Fruit fly (Drosophila melanogaster) whole organism, adult: ENCODE data around the gene KaiR1D.

Experiments
- CG11617 ChIP-seq: fragments of 200-800 bp; sonication (Bioruptor generic); optimal IDR thresholded peaks from 2 replicates; lab custom pipeline; 2017; ENCODE audit warnings: mild to moderate bottlenecking, missing biosample characterization, missing genetic modification reagents, missing genetic modification characterization
- CG12768 ChIP-seq: fragments of 200-800 bp; sonication (Bioruptor generic); optimal IDR thresholded peaks from 2 replicates; lab custom pipeline; 2017; ENCODE audit warnings: missing biosample characterization, missing genetic modification characterization, mild to moderate bottlenecking, moderate library complexity, missing genetic modification reagents
- CG14711 ChIP-seq: fragments of 200-800 bp; sonication (Bioruptor generic); optimal IDR thresholded peaks from 2 replicates; lab custom pipeline; 2018; ENCODE audit warnings: missing biosample characterization, mild to moderate bottlenecking, missing genetic modification characterization, moderate library complexity
- CG1620 ChIP-seq: fragments of 200-800 bp; sonication (Bioruptor generic); optimal IDR thresholded peaks from 2 replicates; lab custom pipeline; 2016; ENCODE audit warnings: missing biosample characterization, missing genetic modification characterization
- CG33017 ChIP-seq: fragments of 200-800 bp; sonication (Bioruptor generic); optimal IDR thresholded peaks from 2 replicates; lab custom pipeline; 2018; ENCODE audit warnings: missing biosample characterization, mild to moderate bottlenecking, missing genetic modification characterization, moderate library complexity
- CG5204 ChIP-seq: fragments of 200-800 bp; sonication (Bioruptor generic); optimal IDR thresholded peaks from 2 replicates; lab custom pipeline; 2016; ENCODE audit warnings: missing biosample characterization, missing genetic modification characterization
- CG7045 ChIP-seq: fragments of 200-800 bp; sonication (Bioruptor generic); optimal IDR thresholded peaks from 2 replicates; lab custom pipeline; 2017; ENCODE audit warnings: missing biosample characterization, mild to moderate bottlenecking, missing genetic modification characterization
- CG7101 ChIP-seq: fragments of 200-800 bp; sonication (Bioruptor generic); optimal IDR thresholded peaks from 2 replicates; lab custom pipeline; 2018; ENCODE audit warnings: missing biosample characterization, mild to moderate bottlenecking, missing genetic modification characterization, moderate library complexity
- Clk ChIP-seq: fragments of 200-800 bp; sonication (Bioruptor generic); optimal IDR thresholded peaks from 2 replicates; lab custom pipeline; 2017; ENCODE audit warnings: missing biosample characterization, missing genetic modification characterization
- Crg-1 ChIP-seq: fragments of 200-800 bp; sonication (Bioruptor generic); optimal IDR thresholded peaks from 2 replicates; lab custom pipeline; 2016; ENCODE audit warnings: missing biosample characterization, missing genetic modification characterization
- Hr96 ChIP-seq: fragments of 200-800 bp; sonication (Bioruptor generic); optimal IDR thresholded peaks from 2 replicates; lab custom pipeline; 2016; ENCODE audit warnings: missing biosample characterization, missing genetic modification characterization
- Mnt ChIP-seq: fragments of 200-800 bp; sonication (Bioruptor generic); optimal IDR thresholded peaks from 2 replicates; lab custom pipeline; 2016; ENCODE audit warnings: missing biosample characterization, mild to moderate bottlenecking, missing genetic modification characterization
- bab1 ChIP-seq: fragments of 200-800 bp; sonication (Bioruptor generic); optimal IDR thresholded peaks from 3 replicates; lab custom pipeline; 2019; ENCODE audit warnings: missing biosample characterization, mild to moderate bottlenecking, missing genetic modification characterization, moderate library complexity
- cic ChIP-seq: fragments of 200-800 bp; sonication (Bioruptor generic); optimal IDR thresholded peaks from 2 replicates; lab custom pipeline; 2017; ENCODE audit warnings: missing biosample characterization, mild to moderate bottlenecking, missing genetic modification characterization, moderate library complexity
- cnc ChIP-seq, 2 experiments: fragments of >200 bp; optimal IDR thresholded peaks; 2 replicates each; lab custom pipeline; 2017
- kay ChIP-seq: fragments of 200-800 bp; sonication (Bioruptor generic); peaks from one replicate; lab custom pipeline; 2016; ENCODE audit warnings: missing biosample characterization, missing genetic modification characterization, borderline replicate concordance
- ovo ChIP-seq: fragments of 200-800 bp; sonication (Bioruptor generic); optimal IDR thresholded peaks from 2 replicates; lab custom pipeline; 2016; ENCODE audit warnings: missing biosample characterization, missing genetic modification characterization
- pad ChIP-seq: fragments of 200-800 bp; sonication (Bioruptor generic); optimal IDR thresholded peaks from 3 replicates; lab custom pipeline; 2017; ENCODE audit warnings: missing biosample characterization, missing genetic modification characterization, mild to moderate bottlenecking, moderate library complexity, missing genetic modification reagents
- tj ChIP-seq: fragments of 200-800 bp; sonication (Bioruptor generic); optimal IDR thresholded peaks from 3 replicates; lab custom pipeline; 2017; ENCODE audit warnings: missing biosample characterization, mild to moderate bottlenecking, missing genetic modification characterization, moderate library complexity
- toe ChIP-seq: fragments of 200-800 bp; sonication (Bioruptor generic); optimal IDR thresholded peaks from 2 replicates; lab custom pipeline; 2016; ENCODE audit warnings: missing biosample characterization, missing genetic modification characterization

The KaiR1D gene

dm6 chr3R:20838787-20839186 lies 27.2 kb downstream of the KaiR1D start:
- no peak for TF ChIP-seq CG11617 (GFP tag; lab: Kevin White, UChicago)
- no peak for TF ChIP-seq CG7101 (tag; lab: Kevin White, UChicago)
- no peak for TF ChIP-seq pad (GFP tag; lab: Kevin White, UChicago)
- no peak for TF ChIP-seq cnc (optimal IDR thresholded peaks at IDR 0.05; lab: Kevin White, UChicago)
- TF ChIP-seq CG14711 (tag; lab: Kevin White, UChicago): no peak
- TF ChIP-seq ovo (GFP tag; lab: Kevin White, UChicago): peak; percentile 39
- no peak for TF ChIP-seq Crg-1 (GFP tag; lab: Kevin White, UChicago)
- TF ChIP-seq bab1 (GFP tag; lab: Kevin White, UChicago): peak; percentile 52
- peak; percentile 51 for TF ChIP-seq Mnt (GFP tag; lab: Kevin White, UChicago)
- no peak for TF ChIP-seq CG33017 (tag; lab: Kevin White, UChicago)
- peak; percentile 99 for TF ChIP-seq cic (GFP tag; lab: Kevin White, UChicago)
- TF ChIP-seq toe (GFP tag; lab: Kevin White, UChicago): no peak
- TF ChIP-seq tj (GFP tag; lab: Kevin White, UChicago): peak; percentile 20
- TF ChIP-seq CG12768 (GFP tag; lab: Kevin White, UChicago): peak; percentile 64
- TF ChIP-seq Hr96 (GFP tag; lab: Kevin White, UChicago): no peak

- TF ChIP-seq CG33017 (tag; lab: Kevin White, UChicago) (no peak), cic (GFP tag; lab: Kevin White, UChicago) (peak; percentile 48), kay (peak; percentile 76), pad (GFP tag; lab: Kevin White, UChicago) (no peak), ovo (GFP tag; lab: Kevin White, UChicago) (no peak), Hr96 (GFP tag; lab: Kevin White, UChicago) (no peak)
These were observed 28.8 kb downstream of the KaiR1D start for dm6 chr3R:20837242-20837664.

dm6 chr3R:20836257-20836856 lies 29.7 kb downstream of the KaiR1D start:
- TF ChIP-seq CG1620 (no peak), CG7101 (tag; lab: Kevin White, UChicago) (no peak), Hr96 (GFP tag; lab: Kevin White, UChicago) (no peak), bab1 (GFP tag; lab: Kevin White, UChicago) (no peak), ovo (GFP tag; lab: Kevin White, UChicago) (no peak), Crg-1 (GFP tag; lab: Kevin White, UChicago) (no peak), cic (GFP tag; lab: Kevin White, UChicago) (no peak)

DNA sequence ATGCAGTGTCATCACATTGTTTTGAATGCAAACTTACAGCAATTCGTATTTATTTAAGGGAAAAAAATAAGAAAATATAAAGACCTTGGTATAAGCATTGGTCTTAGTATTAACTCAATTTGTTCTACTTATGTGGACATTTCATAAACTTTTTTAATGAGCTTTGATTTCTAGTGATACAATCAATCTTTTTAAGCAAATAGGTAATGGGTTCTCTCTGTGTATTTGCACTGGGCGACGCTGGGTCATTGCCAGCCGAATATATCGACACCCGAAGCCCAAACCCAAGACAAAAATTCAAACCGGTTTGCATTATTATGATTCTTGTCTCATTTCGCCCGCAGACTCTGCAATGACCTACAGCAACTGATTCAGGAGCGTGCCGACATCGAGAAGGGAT lies 30.5 kb downstream of the KaiR1D start:
- no peak for TF ChIP-seq CG5204 (GFP tag; lab: Kevin White, UChicago)
- TF ChIP-seq CG11617 (GFP tag; lab: Kevin White, UChicago): no peak
- TF ChIP-seq Crg-1 (GFP tag; lab: Kevin White, UChicago): no peak
- TF ChIP-seq CG12768 (GFP tag; lab: Kevin White, UChicago): no peak
- TF ChIP-seq kay: no peak

- TF ChIP-seq CG7045 (no peak), cic (GFP tag; lab: Kevin White, UChicago) (peak; percentile 14), CG11617 (GFP tag; lab: Kevin White, UChicago) (no peak), kay (peak; percentile 87)
These were observed 31.3 kb downstream of the KaiR1D start for dm6 chr3R:20834770-20835183.

dm6 chr3R:20833664-20834063 lies 32.4 kb downstream of the KaiR1D start:
- TF ChIP-seq toe (GFP tag; lab: Kevin White, UChicago): no peak
- TF ChIP-seq CG33017 (tag; lab: Kevin White, UChicago): no peak
- TF ChIP-seq bab1 (GFP tag; lab: Kevin White, UChicago): no peak
- no peak for TF ChIP-seq Crg-1 (GFP tag; lab: Kevin White, UChicago)
- TF ChIP-seq tj (GFP tag; lab: Kevin White, UChicago): no peak
- TF ChIP-seq cic (GFP tag; lab: Kevin White, UChicago): no peak
- TF ChIP-seq Clk (GFP tag; lab: Kevin White, UChicago): no peak
- TF ChIP-seq pad (GFP tag; lab: Kevin White, UChicago): no peak
- no peak for TF ChIP-seq cnc (optimal IDR thresholded peaks at IDR 0.05; lab: Kevin White, UChicago)
- TF ChIP-seq CG1620: no peak
- no peak for TF ChIP-seq CG5204 (GFP tag; lab: Kevin White, UChicago)
- no peak for TF ChIP-seq Mnt (GFP tag; lab: Kevin White, UChicago)
- TF ChIP-seq CG12768 (GFP tag; lab: Kevin White, UChicago): no peak
- no peak for TF ChIP-seq Hr96 (GFP tag; lab: Kevin White, UChicago)
